Worm (Caenorhabditis elegans): ENCODE measurements around the gene sru-4.

DNA sequence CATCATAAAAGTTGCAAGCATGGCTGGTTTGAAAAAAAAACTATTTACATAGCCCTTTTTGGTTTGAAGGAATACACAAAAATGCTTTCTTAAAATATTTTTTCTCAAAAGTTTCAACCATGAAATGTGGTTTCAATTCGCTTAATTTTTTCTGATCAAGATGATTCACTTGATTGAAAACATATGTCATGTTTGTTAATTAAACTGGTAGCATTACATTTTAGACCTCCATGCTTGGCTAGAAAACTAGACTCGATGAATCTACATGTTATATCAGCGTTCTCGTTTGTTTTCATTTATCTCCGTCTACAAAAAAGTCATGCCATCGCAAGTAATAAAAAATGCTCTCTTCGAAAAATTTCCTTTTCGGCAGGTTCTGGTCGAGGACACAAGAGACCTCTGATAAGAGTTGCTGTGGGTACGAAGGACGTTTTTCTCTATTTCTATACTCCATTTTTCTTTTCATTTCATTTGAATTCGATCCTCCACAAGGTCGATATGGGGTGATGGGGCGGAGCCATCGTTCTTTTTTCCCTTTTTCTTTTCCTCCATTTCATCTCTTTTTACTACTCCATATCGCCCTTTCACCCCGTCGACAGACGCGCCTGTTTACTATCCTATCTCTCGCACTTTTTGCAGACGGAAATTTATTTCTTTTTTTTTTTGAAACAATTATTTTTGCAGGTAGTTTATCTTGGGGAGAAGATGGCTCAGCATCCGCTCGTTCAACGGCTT lies 27.7 kb downstream of the sru-4 start, which contains the start of gene elo-1:
- TF ChIP-seq ceh-39 (tag; optimal IDR thresholded peaks at IDR 0.05) (no peak), nhr-237 (tag; optimal IDR thresholded peaks at IDR 0.05) (no peak), ztf-11 (tag; optimal IDR thresholded peaks at IDR 0.05) (no peak), unc-62 (GFP tag; optimal IDR thresholded peaks at IDR 0.05) (no peak), ces-1 (GFP tag; optimal IDR thresholded peaks at IDR 0.05) (no peak), lsy-2 (tag; optimal IDR thresholded peaks at IDR 0.05) (no peak), lin-13 (tag; optimal IDR thresholded peaks at IDR 0.05) (no peak), elt-3 (tag; optimal IDR thresholded peaks at IDR 0.05) (no peak), mab-5 (tag; optimal IDR thresholded peaks at IDR 0.05) (no peak), snpc-4 (tag; optimal IDR thresholded peaks at IDR 0.05) (no peak), nhr-12 (tag; optimal IDR thresholded peaks at IDR 0.05) (no peak), ham-2 (GFP tag; optimal IDR thresholded peaks at IDR 0.05) (no peak)
